Worm (Caenorhabditis elegans): ENCODE measurements around the gene tab-1.

DNA sequence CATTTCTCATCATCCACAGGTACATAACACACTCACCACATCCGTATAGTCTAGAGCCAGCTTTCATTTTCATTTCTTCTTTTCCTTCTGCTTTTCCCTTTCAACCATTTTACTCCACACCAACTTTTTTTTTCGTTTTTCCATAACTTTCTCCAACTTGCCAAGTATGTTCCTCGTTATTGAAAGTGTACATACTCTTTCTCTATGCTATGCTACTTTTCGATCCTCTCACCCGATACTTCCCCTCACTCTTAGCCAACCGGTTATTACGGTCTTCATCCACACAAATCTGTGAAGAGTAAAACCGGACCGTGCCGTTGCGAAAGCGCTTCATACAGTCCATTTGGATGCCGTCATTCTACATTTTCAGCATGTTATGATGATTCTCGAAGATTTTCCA lies 11.2 kb upstream of the tab-1 start, which contains the start of gene T13C2.2:
- TF ChIP-seq klf-2 (GFP tag; conservative IDR thresholded peaks at IDR 0.05) (no peak), ztf-29 (GFP tag; IDR thresholded peaks at IDR 0.05) (no peak), T22C8.4 (GFP tag; IDR thresholded peaks at IDR 0.05) (no peak), tab-1 (GFP tag; IDR thresholded peaks at IDR 0.05) (no peak)

All from whole organism, midembryonic.